Worm (Caenorhabditis elegans) whole organism, mixed stage, embryonic: Measurements from ENCODE around the gene bed-3.
A peak's percentile ranks its signal among the peaks of the same experiment; 100 is the strongest.

Experiments
- M03D4.4 ChIP-seq: sonication (generic microtip); optimal IDR thresholded peaks from 2 replicates; lab custom pipeline; 2017; ENCODE audit warnings: mild to moderate bottlenecking, missing genetic modification characterization, missing compliant biosample characterization
- bed-3 ChIP-seq: fragments of 200-800 bp; sonication (Bioruptor generic); optimal IDR thresholded peaks from 3 replicates; lab custom pipeline; 2018; ENCODE audit warnings: mild to moderate bottlenecking, missing genetic modification characterization, moderate library complexity, missing compliant biosample characterization
- blmp-1 ChIP-seq: fragments of 150-350 bp; optimal IDR thresholded peaks from 2 replicates; lab custom pipeline; 2014; ENCODE audit warnings: missing biosample characterization, missing genetic modification characterization
- ceh-39 ChIP-seq: fragments of 150-350 bp; optimal IDR thresholded peaks from 2 replicates; lab custom pipeline; 2014; ENCODE audit warnings: missing biosample characterization, missing genetic modification characterization
- ceh-43 ChIP-seq: fragments of 200-800 bp; sonication (Bioruptor generic); optimal IDR thresholded peaks from 2 replicates; lab custom pipeline; 2018; ENCODE audit warnings: mild to moderate bottlenecking, missing genetic modification characterization, moderate library complexity, missing compliant biosample characterization
- ceh-83 ChIP-seq: fragments of 200-800 bp; sonication (Bioruptor generic); optimal IDR thresholded peaks from 2 replicates; lab custom pipeline; 2018; ENCODE audit warnings: mild to moderate bottlenecking, missing genetic modification characterization, missing compliant biosample characterization
- ces-1 ChIP-seq: fragments of 150-350 bp; optimal IDR thresholded peaks from 2 replicates; lab custom pipeline; 2014; ENCODE audit warnings: missing biosample characterization, missing genetic modification reagents, missing genetic modification characterization
- cnd-1 ChIP-seq: fragments of 200-800 bp; sonication (Bioruptor generic); optimal IDR thresholded peaks from 2 replicates; lab custom pipeline; 2018; ENCODE audit warnings: mild to moderate bottlenecking, missing genetic modification characterization, missing compliant biosample characterization
- drap-1 ChIP-seq: fragments of 200-800 bp; sonication (Bioruptor generic); optimal IDR thresholded peaks from 3 replicates; lab custom pipeline; 2018; ENCODE audit warnings: mild to moderate bottlenecking, missing genetic modification characterization, missing compliant biosample characterization
- elt-1 ChIP-seq: sonication (generic microtip); optimal IDR thresholded peaks from 2 replicates; lab custom pipeline; 2017; ENCODE audit warnings: missing genetic modification characterization, mild to moderate bottlenecking, missing compliant biosample characterization, antibody characterized with exemption, moderate library complexity, borderline replicate concordance; ENCODE audit not compliant: insufficient read depth
- flh-1 ChIP-seq: fragments of 200-800 bp; sonication (Bioruptor generic); optimal IDR thresholded peaks from 2 replicates; lab custom pipeline; 2018; ENCODE audit warnings: mild to moderate bottlenecking, missing genetic modification characterization, moderate library complexity, missing compliant biosample characterization
- ham-2 ChIP-seq: fragments of 200-800 bp; sonication (Bioruptor generic); optimal IDR thresholded peaks from 2 replicates; lab custom pipeline; 2018; ENCODE audit warnings: mild to moderate bottlenecking, missing genetic modification characterization, missing compliant biosample characterization
- hlh-1 ChIP-seq: fragments of 150-350 bp; optimal IDR thresholded peaks from 2 replicates; lab custom pipeline; 2014; ENCODE audit warnings: missing biosample characterization, missing genetic modification reagents, missing genetic modification characterization
- lin-32 ChIP-seq: fragments of 200-800 bp; sonication (Bioruptor generic); optimal IDR thresholded peaks from 2 replicates; lab custom pipeline; 2018; ENCODE audit warnings: mild to moderate bottlenecking, missing genetic modification characterization, missing compliant biosample characterization
- mab-5 ChIP-seq: fragments of 150-350 bp; optimal IDR thresholded peaks from 2 replicates; lab custom pipeline; 2014; ENCODE audit warnings: missing biosample characterization, missing genetic modification characterization
- mep-1 ChIP-seq: fragments of 150-350 bp; optimal IDR thresholded peaks from 2 replicates; lab custom pipeline; 2017; ENCODE audit warnings: missing biosample characterization, missing genetic modification reagents, missing genetic modification characterization, inconsistent platforms
- nhr-12 ChIP-seq: fragments of 150-350 bp; optimal IDR thresholded peaks from 2 replicates; lab custom pipeline; 2014; ENCODE audit warnings: missing biosample characterization, missing genetic modification characterization
- nhr-2 ChIP-seq: fragments of 150-350 bp; optimal IDR thresholded peaks from 2 replicates; lab custom pipeline; 2014; ENCODE audit warnings: missing biosample characterization, missing genetic modification characterization
- nhr-237 ChIP-seq: fragments of 150-350 bp; optimal IDR thresholded peaks from 2 replicates; lab custom pipeline; 2014; ENCODE audit warnings: missing biosample characterization, missing genetic modification characterization
- nhr-28 ChIP-seq: fragments of 150-350 bp; optimal IDR thresholded peaks from 2 replicates; lab custom pipeline; 2014; ENCODE audit warnings: missing biosample characterization, missing genetic modification characterization
- nhr-76 ChIP-seq: sonication (generic microtip); optimal IDR thresholded peaks from 2 replicates; lab custom pipeline; 2017; ENCODE audit warnings: missing biosample characterization, missing genetic modification characterization
- pha-4 ChIP-seq: fragments of 150-350 bp; optimal IDR thresholded peaks from 2 replicates; lab custom pipeline; 2018; ENCODE audit warnings: missing biosample characterization, missing genetic modification reagents, missing genetic modification characterization
- sem-2 ChIP-seq: fragments of 200-800 bp; sonication (Bioruptor generic); optimal IDR thresholded peaks from 2 replicates; lab custom pipeline; 2018; ENCODE audit warnings: mild to moderate bottlenecking, missing genetic modification characterization, missing compliant biosample characterization
- snpc-4 ChIP-seq: fragments of 150-350 bp; optimal IDR thresholded peaks from 2 replicates; lab custom pipeline; 2014; ENCODE audit warnings: missing biosample characterization, missing genetic modification characterization
- unc-120 ChIP-seq: sonication (generic microtip); optimal IDR thresholded peaks from 2 replicates; lab custom pipeline; 2017; ENCODE audit warnings: missing genetic modification characterization, missing compliant biosample characterization; ENCODE audit not compliant: poor library complexity, severe bottlenecking
- unc-39 ChIP-seq: fragments of 150-350 bp; optimal IDR thresholded peaks from 2 replicates; lab custom pipeline; 2014; ENCODE audit warnings: missing biosample characterization, missing genetic modification characterization
- unc-62 ChIP-seq: fragments of 150-350 bp; optimal IDR thresholded peaks from 2 replicates; lab custom pipeline; 2014; ENCODE audit warnings: missing biosample characterization, missing genetic modification reagents, missing genetic modification characterization
- zip-8 ChIP-seq: fragments of 150-350 bp; optimal IDR thresholded peaks from 2 replicates; lab custom pipeline; 2014; ENCODE audit warnings: missing biosample characterization, missing genetic modification characterization
- ztf-11 ChIP-seq: fragments of 150-350 bp; optimal IDR thresholded peaks from 2 replicates; lab custom pipeline; 2014; ENCODE audit warnings: missing biosample characterization, missing genetic modification characterization

bed-3 gene

DNA sequence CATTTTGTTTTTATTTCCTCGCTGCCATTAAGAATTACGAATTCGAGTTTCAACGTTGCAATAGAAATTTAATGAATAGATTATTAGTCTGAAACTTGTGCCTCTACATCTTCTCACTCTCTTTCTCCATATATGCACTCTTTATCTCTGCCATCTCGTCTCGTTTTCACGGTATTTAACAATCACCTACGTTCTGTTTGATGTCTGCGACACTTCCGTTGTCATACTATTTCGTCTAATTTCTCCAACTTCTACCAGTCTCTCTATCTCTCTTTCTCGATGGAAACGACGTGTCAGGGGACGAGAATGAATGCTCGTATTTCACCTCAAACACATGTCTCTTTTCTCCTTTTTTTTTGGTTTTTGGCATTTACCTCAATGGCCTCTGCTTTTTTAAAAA, 42.5 kb upstream of the bed-3 start:
- TF ChIP-seq ztf-11 (tag; lab: Kevin White, UChicago) (no peak), pha-4 (tag; lab: Kevin White, UChicago) (peak; percentile 38), nhr-2 (no peak), elt-1 (tag; lab: Kevin White, UChicago) (no peak), unc-120 (tag; lab: Kevin White, UChicago) (peak; percentile 61), sem-2 (GFP tag; lab: Kevin White, UChicago) (no peak), nhr-12 (tag; lab: Kevin White, UChicago) (no peak), nhr-76 (tag; lab: Kevin White, UChicago) (no peak), ham-2 (GFP tag; lab: Kevin White, UChicago) (no peak), drap-1 (GFP tag; lab: Kevin White, UChicago) (no peak), ces-1 (peak; percentile 28), snpc-4 (tag; lab: Kevin White, UChicago) (no peak), nhr-28 (tag; lab: Kevin White, UChicago) (no peak), nhr-237 (tag; lab: Kevin White, UChicago) (peak; percentile 7), lin-32 (GFP tag; lab: Kevin White, UChicago) (no peak), hlh-1 (tag; lab: Kevin White, UChicago) (peak; percentile 66), M03D4.4 (tag; lab: Kevin White, UChicago) (no peak), cnd-1 (tag; lab: Kevin White, UChicago) (no peak), unc-62 (peak; percentile 64), zip-8 (tag; lab: Kevin White, UChicago) (no peak), unc-39 (tag; lab: Kevin White, UChicago) (no peak)

DNA sequence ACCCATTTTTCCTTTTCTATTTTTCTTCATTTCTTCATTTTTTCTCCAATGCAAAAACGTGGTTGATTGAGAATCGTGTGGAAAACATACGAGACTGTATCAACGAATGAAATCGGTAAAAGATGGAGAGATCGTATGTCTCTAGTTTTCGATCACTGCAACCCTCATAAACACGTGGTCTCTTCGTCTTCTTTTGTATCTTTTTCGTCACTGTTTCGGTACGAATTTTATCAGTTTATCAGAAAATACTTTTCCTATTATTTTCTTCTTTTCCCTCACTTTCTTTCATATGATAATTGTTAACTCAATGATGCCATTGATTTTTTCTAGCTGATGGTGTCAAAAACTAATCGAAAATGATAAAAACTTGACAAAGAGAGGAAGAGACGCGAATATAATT, 40.7 kb upstream of the bed-3 start:
- TF ChIP-seq pha-4 (tag; lab: Kevin White, UChicago) (no peak), hlh-1 (tag; lab: Kevin White, UChicago) (no peak), mab-5 (tag; lab: Kevin White, UChicago) (no peak), flh-1 (GFP tag; lab: Kevin White, UChicago) (no peak), ceh-39 (tag; lab: Kevin White, UChicago) (no peak), nhr-76 (tag; lab: Kevin White, UChicago) (no peak), blmp-1 (tag; lab: Kevin White, UChicago) (no peak), sem-2 (GFP tag; lab: Kevin White, UChicago) (no peak), elt-1 (tag; lab: Kevin White, UChicago) (no peak), ceh-83 (GFP tag; lab: Kevin White, UChicago) (no peak), nhr-28 (tag; lab: Kevin White, UChicago) (no peak), mep-1 (tag; lab: Kevin White, UChicago) (no peak)

DNA sequence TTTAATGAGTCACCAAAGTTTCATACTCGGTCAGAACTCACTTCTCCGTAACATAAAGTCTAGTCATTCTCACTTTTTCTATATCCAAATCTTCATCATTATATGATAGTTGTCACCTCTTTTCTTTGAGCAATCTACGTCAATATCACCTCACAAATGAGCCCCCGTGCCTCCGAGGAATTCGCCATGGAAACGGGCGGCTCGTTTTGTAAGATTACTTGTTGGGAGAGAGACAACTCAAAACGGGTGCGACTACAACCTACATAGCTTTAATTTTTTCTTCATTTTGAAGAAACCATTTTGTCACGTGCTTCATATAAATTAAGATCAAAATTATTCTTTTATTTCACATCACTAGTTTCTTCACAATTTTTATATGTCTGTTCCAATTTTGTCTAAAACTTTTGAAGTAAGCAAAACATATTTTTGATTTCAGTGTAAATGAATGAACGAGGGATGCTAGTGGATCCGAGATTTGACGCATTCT, 37.4 kb upstream of the bed-3 start, which contains the start of gene nhr-4:
Gene nhr-4 (plus strand): TSS at position 437 of the 487 bp plus-strand sequence.
- TF ChIP-seq drap-1 (GFP tag; lab: Kevin White, UChicago), result no peak
- no peak for TF ChIP-seq hlh-1 (tag; lab: Kevin White, UChicago)
- no peak for TF ChIP-seq ceh-83 (GFP tag; lab: Kevin White, UChicago)

DNA sequence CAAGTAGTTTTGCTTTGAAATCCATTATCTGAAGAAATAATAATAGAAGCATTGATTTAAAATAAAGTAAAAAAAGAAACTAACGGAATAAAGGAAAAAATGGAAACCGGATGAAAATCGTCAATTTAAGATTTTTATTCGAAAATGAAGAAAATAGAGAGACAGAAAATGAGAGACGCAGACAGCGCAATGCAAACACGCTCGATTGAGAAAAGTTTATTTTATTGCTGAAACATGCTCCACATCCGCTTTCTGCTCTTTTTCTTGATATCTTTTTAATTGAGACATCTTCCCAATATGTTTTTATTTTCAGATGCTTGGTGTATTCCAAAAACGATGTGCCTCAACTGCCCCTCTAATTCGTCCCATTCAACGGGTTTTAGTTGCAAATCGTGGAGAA, 32.1 kb upstream of the bed-3 start, which contains the start of the genes prp-18 and mccc-1:
Gene prp-18 (minus strand): TSS at position 127 of the 400 bp plus-strand sequence.
Gene mccc-1 (plus strand): TSS at position 314 of the 400 bp plus-strand sequence.
- TF ChIP-seq drap-1 (GFP tag; lab: Kevin White, UChicago) (no peak), ces-1 (peak; percentile 87), unc-39 (tag; lab: Kevin White, UChicago) (no peak), pha-4 (tag; lab: Kevin White, UChicago) (peak; percentile 36), nhr-237 (tag; lab: Kevin White, UChicago) (no peak), elt-1 (tag; lab: Kevin White, UChicago) (no peak), mep-1 (tag; lab: Kevin White, UChicago) (peak; percentile 46), flh-1 (GFP tag; lab: Kevin White, UChicago) (no peak), ceh-43 (GFP tag; lab: Kevin White, UChicago) (no peak)
- TF ChIP-seq, all 35 proteins: peak for 3

ce11 chrIV:9889857-9890256, 26.5 kb upstream of the bed-3 start, which contains the start of gene ttbk-3:
TSS of gene ttbk-3 (minus strand) at chrIV:9889957.
- no peak for TF ChIP-seq mep-1 (tag; lab: Kevin White, UChicago)
- no peak for TF ChIP-seq hlh-1 (tag; lab: Kevin White, UChicago)
- TF ChIP-seq bed-3 (GFP tag; lab: Kevin White, UChicago), result no peak
- TF ChIP-seq sem-2 (GFP tag; lab: Kevin White, UChicago), result no peak
- no peak for TF ChIP-seq cnd-1 (tag; lab: Kevin White, UChicago)
